Fruit fly (Drosophila melanogaster) S2 (cell line): ENCODE data around the gene CG15169.

Source experiments
- CG8478 ChIP-seq: fragments of >200 bp; optimal IDR thresholded peaks from 2 replicates; lab custom pipeline; 2018
- CTCF ChIP-seq, 2 experiments: fragments of >200 bp; optimal IDR thresholded peaks; 2 replicates each; lab custom pipeline; 2018

DNA sequence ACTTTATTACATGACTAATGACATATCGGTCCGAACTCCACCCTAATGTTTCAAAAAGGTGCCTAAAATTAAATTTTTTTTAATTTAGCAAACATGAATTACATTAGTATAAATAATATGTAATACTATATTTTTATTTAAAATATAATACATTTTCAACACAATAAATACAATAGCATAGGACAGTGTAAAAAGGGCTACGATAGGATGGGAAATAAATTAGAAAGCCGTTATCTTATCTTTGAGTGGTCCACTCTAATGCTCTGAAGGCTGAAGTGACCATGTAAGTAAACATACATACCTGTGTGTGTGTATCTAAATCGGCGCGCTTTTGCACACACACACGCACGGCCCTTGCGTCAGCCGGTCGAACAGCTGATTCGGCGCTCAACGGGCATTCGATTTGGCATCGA, 12.1 kb downstream of the CG15169 start, which contains the start of gene CG31793:
- TF ChIP-seq CTCF (optimal IDR thresholded peaks at IDR 0.05; lab: Kevin White, UChicago) (no peak), CG8478 (lab: Kevin White, UChicago) (no peak)
